Worm (Caenorhabditis elegans): ENCODE measurements around the gene C24A3.2.

The C24A3.2 gene

ce11 chrX:8997450-8998075 is at the start of gene C24A3.2:
Gene C24A3.2 (plus strand): TSS chrX:8997500.
- TF ChIP-seq aha-1 (tag): peak; percentile 92
- peak in 1 of 2 experiments; percentile 39 for TF ChIP-seq lsy-2 (tag; optimal IDR thresholded peaks at IDR 0.05)
- TF ChIP-seq F37D6.2 (tag; optimal IDR thresholded peaks at IDR 0.05): no peak

- TF ChIP-seq aha-1 (tag): peak; percentile 95
- no peak for TF ChIP-seq hmg-1.1 (GFP tag; IDR thresholded peaks at IDR 0.05)
- no peak for TF ChIP-seq pha-4 (GFP tag; IDR thresholded peaks at IDR 0.05)
- no peak for TF ChIP-seq pha-4 (tag; optimal IDR thresholded peaks at IDR 0.05)
- peak in 1 of 2 experiments; percentile 80 for TF ChIP-seq unc-62 (GFP tag; optimal IDR thresholded peaks at IDR 0.05 in 1 of 2)
- no peak for TF ChIP-seq unc-62 (tag; optimal IDR thresholded peaks at IDR 0.05)
- TF ChIP-seq lsy-2 (tag; optimal IDR thresholded peaks at IDR 0.05): no peak
- TF ChIP-seq Y75B8A.6 (GFP tag; IDR thresholded peaks at IDR 0.05): no peak
- TF ChIP-seq lin-29 (GFP tag; IDR thresholded peaks at IDR 0.05): no peak
These were observed 46.7 kb upstream of the C24A3.2 start, which contains the start of gene trk-1 for ce11 chrX:8950507-8951028. Gene trk-1 (minus strand): TSS chrX:8950978.

ce11 chrX:8952007-8952406 is 45.3 kb upstream of the C24A3.2 start:
- TF ChIP-seq R02D3.7 (tag; optimal IDR thresholded peaks at IDR 0.05) (no peak), vab-7 (GFP tag; IDR thresholded peaks at IDR 0.05) (no peak), nhr-41 (GFP tag; IDR thresholded peaks at IDR 0.05) (no peak), rbr-2 (tag; optimal IDR thresholded peaks at IDR 0.05) (peak; percentile 66), hmg-1.1 (GFP tag; IDR thresholded peaks at IDR 0.05) (peak; percentile 31; the same call in 1 of the 2 replicates), fkh-10 (GFP tag; optimal IDR thresholded peaks at IDR 0.05) (peak; percentile 27), egl-43 (GFP tag; IDR thresholded peaks at IDR 0.05) (no peak)

- peak; percentile 49 for TF ChIP-seq aha-1 (tag)
- peak in 1 of 2 experiments; percentile 8 for TF ChIP-seq unc-62 (GFP tag; optimal IDR thresholded peaks at IDR 0.05 in 1 of 2)
- no peak for TF ChIP-seq unc-62 (tag; optimal IDR thresholded peaks at IDR 0.05)
- TF ChIP-seq pqm-1 (tag; optimal IDR thresholded peaks at IDR 0.05): no peak
- TF ChIP-seq F37D6.2 (tag; optimal IDR thresholded peaks at IDR 0.05): no peak
These were observed 44.3 kb upstream of the C24A3.2 start for ce11 chrX:8953011-8953410.

- TF ChIP-seq lir-3 (tag; optimal IDR thresholded peaks at IDR 0.05) (no peak), nhr-42 (GFP tag; IDR thresholded peaks at IDR 0.05) (no peak), zag-1 (tag; optimal IDR thresholded peaks at IDR 0.05) (no peak), spr-3 (GFP tag; optimal IDR thresholded peaks at IDR 0.05) (no peak), Y105C5A.15 (GFP tag; IDR thresholded peaks at IDR 0.05) (no peak), ceh-28 (tag; optimal IDR thresholded peaks at IDR 0.05) (no peak), ctbp-1 (GFP tag; IDR thresholded peaks at IDR 0.05) (0 out of 2 replicates have a peak, but pooled peaks have one; percentile 32), dmd-6 (GFP tag; IDR thresholded peaks at IDR 0.05) (peak; percentile 19; the same call in 1 of the 2 replicates), nhr-111 (GFP tag; optimal IDR thresholded peaks at IDR 0.05) (no peak), dmd-8 (GFP tag; IDR thresholded peaks at IDR 0.05) (no peak), pha-4 (GFP tag; IDR thresholded peaks at IDR 0.05) (peak; percentile 26; the same call in 1 of the 2 replicates), pha-4 (tag; optimal IDR thresholded peaks at IDR 0.05) (no peak), sdz-12 (GFP tag; optimal IDR thresholded peaks at IDR 0.05) (no peak), lim-7 (GFP tag; IDR thresholded peaks at IDR 0.05) (0 out of 2 replicates have a peak, but pooled peaks have one; percentile 35), duxl-1 (tag; optimal IDR thresholded peaks at IDR 0.05; ENCODE audit: poor library complexity) (no peak), nhr-237 (tag; optimal IDR thresholded peaks at IDR 0.05) (no peak), T20F7.1 (GFP tag; optimal IDR thresholded peaks at IDR 0.05) (no peak), jun-1 (tag; optimal IDR thresholded peaks at IDR 0.05) (no peak), mes-2 (tag; optimal IDR thresholded peaks at IDR 0.05; ENCODE audit: poor library complexity, severe bottlenecking) (no peak)
These were observed 41.5 kb upstream of the C24A3.2 start for ce11 chrX:8955808-8956207.
